Worm (Caenorhabditis elegans) whole organism, young adult: ENCODE measurements around the gene C45B2.8.

Experiments used
- ceh-27 ChIP-seq: fragments of 200-800 bp; sonication (Bioruptor generic); optimal IDR thresholded peaks from 2 replicates; lab custom pipeline; 2018; ENCODE audit warnings: mild to moderate bottlenecking, missing genetic modification characterization, moderate library complexity, missing compliant biosample characterization
- fkh-3 ChIP-seq: sonication (generic microtip); optimal IDR thresholded peaks from 2 replicates; lab custom pipeline; 2016; ENCODE audit warnings: mild to moderate bottlenecking, missing genetic modification characterization, missing compliant biosample characterization
- mel-28 ChIP-seq: sonication (generic microtip); optimal IDR thresholded peaks from 2 replicates; lab custom pipeline; 2016; ENCODE audit warnings: borderline replicate concordance, mild to moderate bottlenecking, missing genetic modification characterization, missing compliant biosample characterization

DNA sequence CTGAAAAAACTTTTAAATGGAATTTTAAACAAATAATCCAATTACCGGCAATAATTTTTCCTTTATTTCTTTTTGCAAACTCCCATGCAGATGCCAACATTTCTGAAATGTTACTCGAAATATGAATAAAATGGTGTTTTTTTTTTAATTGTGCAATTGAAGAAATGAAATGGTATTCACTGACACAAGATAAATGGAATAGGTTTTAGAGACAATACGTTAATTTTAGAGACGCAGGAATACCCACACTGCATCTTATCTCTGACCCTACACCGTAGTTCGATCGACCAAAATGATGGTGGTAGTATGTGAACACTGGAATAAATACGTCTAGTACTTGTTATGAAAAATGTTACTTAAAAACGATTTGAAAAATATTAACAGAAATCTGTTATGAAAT is 25.0 kb downstream of the C45B2.8 start, which contains the start of gene prx-3:
- TF ChIP-seq mel-28 (tag; lab: Kevin White, UChicago) (no peak), ceh-27 (GFP tag; lab: Kevin White, UChicago) (no peak), fkh-3 (no peak)
